Worm (Caenorhabditis elegans) whole organism, L1 larva: ENCODE measurements around the gene wht-3.

ENCODE experiments used
- C16A3.4 ChIP-seq: fragments of 150-350 bp; optimal IDR thresholded peaks from 2 replicates; lab custom pipeline; 2014; ENCODE audit warnings: missing biosample characterization, missing genetic modification characterization
- F16B12.6 ChIP-seq: fragments of 150-350 bp; optimal IDR thresholded peaks from 2 replicates; lab custom pipeline; 2014; ENCODE audit warnings: missing biosample characterization, missing genetic modification characterization
- Y116A8C.19 ChIP-seq: sonication (generic microtip); optimal IDR thresholded peaks from 2 replicates; lab custom pipeline; 2016; ENCODE audit warnings: missing compliant biosample characterization, missing genetic modification characterization, borderline replicate concordance
- ama-1 ChIP-seq: fragments of 150-350 bp; optimal IDR thresholded peaks from 2 replicates; lab custom pipeline; 2014
- blmp-1 ChIP-seq: fragments of 150-350 bp; optimal IDR thresholded peaks from 2 replicates; lab custom pipeline; 2014; ENCODE audit warnings: missing biosample characterization, missing genetic modification characterization
- ceh-63 ChIP-seq: fragments of 200-800 bp; sonication (Bioruptor generic); optimal IDR thresholded peaks from 2 replicates; lab custom pipeline; 2018; ENCODE audit warnings: mild to moderate bottlenecking, missing genetic modification characterization, missing compliant biosample characterization
- ceh-8 ChIP-seq: fragments of 200-800 bp; sonication (Bioruptor generic); optimal IDR thresholded peaks from 2 replicates; lab custom pipeline; 2018; ENCODE audit warnings: mild to moderate bottlenecking, missing genetic modification characterization, moderate library complexity, missing compliant biosample characterization
- ceh-88 ChIP-seq: fragments of 200-800 bp; sonication (Bioruptor generic); IDR thresholded peaks from 2 replicates; pipeline ENCODE4 v1.3.6; 2022; ENCODE audit warnings: missing genetic modification characterization, missing compliant biosample characterization
- ceh-90 ChIP-seq: sonication (generic microtip); optimal IDR thresholded peaks from 2 replicates; lab custom pipeline; 2016; ENCODE audit warnings: missing genetic modification characterization, missing compliant biosample characterization
- dpl-1 ChIP-seq, 3 experiments: fragments of 150-350 bp in 2 of 3; sonication (generic microtip) in 1 of 3; optimal IDR thresholded peaks; 2 replicates each; lab custom pipeline; 2014 to 2017; ENCODE audit warnings: missing biosample characterization in 3 of 3, missing genetic modification characterization in 3 of 3, missing genetic modification reagents in 3 of 3
- dsc-1 ChIP-seq: sonication (generic microtip); optimal IDR thresholded peaks from 2 replicates; lab custom pipeline; 2016; ENCODE audit warnings: mild to moderate bottlenecking, missing genetic modification characterization, missing compliant biosample characterization
- efl-1 ChIP-seq, 4 experiments: fragments of 150-350 bp; optimal IDR thresholded peaks in 3 of 4; peaks in 1 of 4; 1 replicate in 1 of 4; 2 replicates in 3 of 4; lab custom pipeline; 2014; ENCODE audit warnings: missing biosample characterization in 2 of 4, missing genetic modification characterization in 2 of 4, missing genetic modification reagents in 2 of 4
- efl-3 ChIP-seq: fragments of 200-800 bp; sonication (Bioruptor generic); optimal IDR thresholded peaks from 2 replicates; lab custom pipeline; 2018; ENCODE audit warnings: mild to moderate bottlenecking, missing genetic modification characterization, missing compliant biosample characterization
- egl-13 ChIP-seq: sonication (generic microtip); optimal IDR thresholded peaks from 2 replicates; lab custom pipeline; 2016; ENCODE audit warnings: missing genotype, missing genetic modification reagents, missing genetic modification characterization, missing compliant biosample characterization
- fkh-10 ChIP-seq: sonication (generic microtip); optimal IDR thresholded peaks from 2 replicates; lab custom pipeline; 2017; ENCODE audit warnings: missing biosample characterization, missing genetic modification reagents, missing genetic modification characterization
- fkh-8 ChIP-seq: sonication (generic microtip); optimal IDR thresholded peaks from 2 replicates; lab custom pipeline; 2016; ENCODE audit warnings: mild to moderate bottlenecking, missing genetic modification characterization, missing compliant biosample characterization
- grh-1 ChIP-seq: fragments of 200-800 bp; sonication (Bioruptor generic); IDR thresholded peaks from 2 replicates; pipeline ENCODE4 v1.3.6; 2022; ENCODE audit warnings: missing genetic modification reagents, missing genetic modification characterization, missing compliant biosample characterization
- hlh-17 ChIP-seq: fragments of 200-800 bp; sonication (Bioruptor generic); optimal IDR thresholded peaks from 2 replicates; lab custom pipeline; 2018; ENCODE audit warnings: missing genetic modification characterization, mild to moderate bottlenecking, missing compliant biosample characterization, moderate library complexity, borderline replicate concordance
- hlh-4 ChIP-seq: sonication (generic microtip); optimal IDR thresholded peaks from 2 replicates; lab custom pipeline; 2016; ENCODE audit warnings: mild to moderate bottlenecking, missing genetic modification characterization, missing compliant biosample characterization
- irx-1 ChIP-seq: sonication (generic microtip); optimal IDR thresholded peaks from 2 replicates; lab custom pipeline; 2016; ENCODE audit warnings: missing genetic modification characterization, missing compliant biosample characterization
- jun-1 ChIP-seq: fragments of 150-350 bp; optimal IDR thresholded peaks from 2 replicates; lab custom pipeline; 2014; ENCODE audit warnings: missing biosample characterization, missing genetic modification reagents, missing genetic modification characterization
- lin-13 ChIP-seq: fragments of 150-350 bp; optimal IDR thresholded peaks from 2 replicates; lab custom pipeline; 2014; ENCODE audit warnings: missing biosample characterization, missing genetic modification reagents, missing genetic modification characterization
- lin-14 ChIP-seq: fragments of 200-800 bp; sonication (Bioruptor generic); optimal IDR thresholded peaks from 2 replicates; lab custom pipeline; 2018; ENCODE audit warnings: mild to moderate bottlenecking, missing genetic modification characterization, moderate library complexity, missing compliant biosample characterization
- lin-15B ChIP-seq: fragments of 150-350 bp; sonication (generic microtip); optimal IDR thresholded peaks from 3 replicates; lab custom pipeline; 2014; ENCODE audit warnings: missing biosample characterization, missing genetic modification characterization
- lir-3 ChIP-seq: sonication (generic microtip); optimal IDR thresholded peaks from 2 replicates; lab custom pipeline; 2016; ENCODE audit warnings: mild to moderate bottlenecking, missing genetic modification characterization, moderate library complexity, missing compliant biosample characterization; ENCODE audit not compliant: poor library complexity
- mab-9 ChIP-seq: fragments of 200-800 bp; sonication (Bioruptor generic); IDR thresholded peaks from 2 replicates; pipeline ENCODE4 v1.3.6; 2022; ENCODE audit warnings: missing genetic modification reagents, missing genetic modification characterization, missing compliant biosample characterization
- mdl-1 ChIP-seq, 2 experiments: fragments of 150-350 bp; optimal IDR thresholded peaks; 2 replicates each; lab custom pipeline; 2014 to 2017; ENCODE audit warnings: missing biosample characterization in 2 of 2, missing genetic modification characterization in 2 of 2, inconsistent platforms in 1 of 2
- mef-2 ChIP-seq: fragments of 150-350 bp; optimal IDR thresholded peaks from 2 replicates; lab custom pipeline; 2014; ENCODE audit warnings: missing biosample characterization, missing genetic modification characterization
- mep-1 ChIP-seq: fragments of 150-350 bp; optimal IDR thresholded peaks from 2 replicates; lab custom pipeline; 2014; ENCODE audit warnings: missing biosample characterization, missing genetic modification characterization
- nhr-237 ChIP-seq: fragments of 150-350 bp; optimal IDR thresholded peaks from 2 replicates; lab custom pipeline; 2014; ENCODE audit warnings: missing biosample characterization, missing genetic modification characterization
- nhr-47 ChIP-seq: sonication (generic microtip); optimal IDR thresholded peaks from 2 replicates; lab custom pipeline; 2016; ENCODE audit warnings: mild to moderate bottlenecking, missing genetic modification characterization, moderate library complexity, missing compliant biosample characterization
- nhr-76 ChIP-seq: sonication (generic microtip); optimal IDR thresholded peaks from 2 replicates; lab custom pipeline; 2017; ENCODE audit warnings: missing biosample characterization, missing genetic modification characterization
- nhr-77 ChIP-seq: fragments of 150-350 bp; optimal IDR thresholded peaks from 2 replicates; lab custom pipeline; 2014; ENCODE audit warnings: missing biosample characterization, missing genetic modification characterization
- nhr-84 ChIP-seq: sonication (generic microtip); optimal IDR thresholded peaks from 2 replicates; lab custom pipeline; 2017; ENCODE audit warnings: missing biosample characterization, missing genetic modification characterization
- nhr-90 ChIP-seq: sonication (generic microtip); optimal IDR thresholded peaks from 2 replicates; lab custom pipeline; 2016; ENCODE audit warnings: mild to moderate bottlenecking, missing genetic modification characterization, missing compliant biosample characterization; ENCODE audit not compliant: poor library complexity
- pax-3 ChIP-seq: fragments of 200-800 bp; sonication (Bioruptor generic); optimal IDR thresholded peaks from 2 replicates; lab custom pipeline; 2018; ENCODE audit warnings: mild to moderate bottlenecking, missing genetic modification characterization, moderate library complexity, missing compliant biosample characterization
- pqm-1 ChIP-seq: sonication (generic microtip); optimal IDR thresholded peaks from 3 replicates; lab custom pipeline; 2017; ENCODE audit warnings: missing biosample characterization, missing genetic modification characterization
- rnt-1 ChIP-seq: sonication (generic microtip); optimal IDR thresholded peaks from 2 replicates; lab custom pipeline; 2016; ENCODE audit warnings: mild to moderate bottlenecking, missing genetic modification characterization, moderate library complexity, missing compliant biosample characterization
- skn-1 ChIP-seq: fragments of 150-350 bp; optimal IDR thresholded peaks from 2 replicates; lab custom pipeline; 2014; ENCODE audit warnings: missing biosample characterization, missing genetic modification characterization
- sox-4 ChIP-seq: sonication (generic microtip); optimal IDR thresholded peaks from 2 replicates; lab custom pipeline; 2016; ENCODE audit warnings: missing genetic modification characterization, missing compliant biosample characterization
- sup-37 ChIP-seq: fragments of 200-800 bp; sonication (Bioruptor generic); optimal IDR thresholded peaks from 2 replicates; lab custom pipeline; 2018; ENCODE audit warnings: mild to moderate bottlenecking, missing genetic modification characterization, missing compliant biosample characterization
- swsn-7 ChIP-seq: sonication (generic microtip); optimal IDR thresholded peaks from 2 replicates; lab custom pipeline; 2016; ENCODE audit warnings: missing genetic modification characterization, missing compliant biosample characterization
- tlp-1 ChIP-seq: fragments of 150-350 bp; optimal IDR thresholded peaks from 2 replicates; lab custom pipeline; 2014; ENCODE audit warnings: missing biosample characterization, missing genetic modification characterization
- unc-130 ChIP-seq: fragments of 150-350 bp; optimal IDR thresholded peaks from 2 replicates; lab custom pipeline; 2017; ENCODE audit warnings: missing biosample characterization, missing genetic modification characterization, inconsistent platforms
- unc-62 ChIP-seq: fragments of 150-350 bp; optimal IDR thresholded peaks from 2 replicates; lab custom pipeline; 2014; ENCODE audit warnings: missing biosample characterization, missing genetic modification reagents, missing genetic modification characterization
- unc-98 ChIP-seq: fragments of 200-800 bp; sonication (Bioruptor generic); IDR thresholded peaks from 2 replicates; pipeline ENCODE4 v1.3.6; 2022; ENCODE audit warnings: missing genetic modification characterization, missing compliant biosample characterization
- zag-1 ChIP-seq: fragments of 150-350 bp; optimal IDR thresholded peaks from 2 replicates; lab custom pipeline; 2014; ENCODE audit warnings: missing biosample characterization, missing genetic modification characterization

Gene wht-3

ce11 chrIII:4152828-4153227 is 1.4 kb upstream of the wht-3 start:
- TF ChIP-seq jun-1 (tag; lab: Kevin White, UChicago) (no peak), ceh-90 (tag; lab: Kevin White, UChicago) (no peak), efl-1 (optimal IDR thresholded peaks at IDR 0.05; lab: Kevin White, UChicago) (no peak), efl-1 (GFP tag; optimal IDR thresholded peaks at IDR 0.05 in 1 of 2; lab: Kevin White, UChicago) (peak in 1 of 2 experiments; percentile 62), lir-3 (no peak), ama-1 (peak; percentile 4)

- TF ChIP-seq lin-15B (no peak), unc-98 (GFP tag; lab: Robert Waterston, UW) (no peak), tlp-1 (tag; lab: Kevin White, UChicago) (no peak), efl-1 (optimal IDR thresholded peaks at IDR 0.05; lab: Kevin White, UChicago) (no peak), efl-1 (GFP tag; optimal IDR thresholded peaks at IDR 0.05 in 1 of 2; lab: Kevin White, UChicago) (no peak), nhr-47 (tag; lab: Kevin White, UChicago) (no peak), nhr-90 (no peak), nhr-84 (tag; lab: Kevin White, UChicago) (no peak), swsn-7 (no peak), F16B12.6 (tag; lab: Kevin White, UChicago) (no peak), nhr-237 (tag; lab: Kevin White, UChicago) (no peak), mdl-1 (tag; optimal IDR thresholded peaks at IDR 0.05; lab: Kevin White, UChicago) (no peak), pax-3 (tag; lab: Kevin White, UChicago) (no peak), fkh-10 (GFP tag; lab: Kevin White, UChicago) (no peak), dpl-1 (GFP tag; optimal IDR thresholded peaks at IDR 0.05; lab: Kevin White, UChicago) (no peak), mef-2 (tag; lab: Kevin White, UChicago) (no peak), ceh-88 (no peak), lin-14 (GFP tag; lab: Kevin White, UChicago) (no peak)
These were observed 911 bp upstream of the wht-3 start for ce11 chrIII:4152309-4152708.

DNA sequence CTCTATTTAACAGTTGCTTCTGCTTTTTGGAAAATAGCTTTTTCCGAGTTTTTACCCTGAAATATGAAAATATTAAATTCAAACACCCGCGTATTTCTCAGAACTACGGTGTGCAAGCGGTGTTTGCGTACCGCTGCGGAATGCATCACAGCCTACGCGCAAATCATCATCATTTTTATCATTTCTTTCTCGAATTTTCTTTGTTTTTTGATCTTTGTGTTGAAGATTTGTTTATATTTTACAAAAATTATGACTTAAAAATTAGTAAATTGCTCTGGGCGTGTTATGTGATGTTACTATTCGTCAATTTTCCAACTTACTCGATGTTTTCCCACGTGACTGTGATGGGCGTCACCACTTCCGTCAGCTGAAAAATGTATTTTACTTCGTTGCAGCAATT is 479 bp downstream of the wht-3 start:
- peak; percentile 45 for TF ChIP-seq blmp-1 (tag; lab: Kevin White, UChicago)
- no peak for TF ChIP-seq egl-13
- no peak for TF ChIP-seq unc-62
- TF ChIP-seq mab-9 (GFP tag; lab: Robert Waterston, UW): no peak
- no peak for TF ChIP-seq efl-3
- TF ChIP-seq jun-1 (tag; lab: Kevin White, UChicago): peak; percentile 17
- TF ChIP-seq sup-37 (GFP tag; lab: Kevin White, UChicago): no peak
- no peak for TF ChIP-seq ceh-63 (GFP tag; lab: Kevin White, UChicago)
- peak; percentile 35; the same call in 1 of the 2 replicates for TF ChIP-seq grh-1
- TF ChIP-seq ceh-88: peak; percentile 42; the same call in 1 of the 2 replicates
- TF ChIP-seq pqm-1 (tag; lab: Kevin White, UChicago): no peak
- no peak for TF ChIP-seq mef-2 (tag; lab: Kevin White, UChicago)
- TF ChIP-seq F16B12.6 (tag; lab: Kevin White, UChicago): peak; percentile 97
- peak; percentile 76 for TF ChIP-seq C16A3.4 (tag; lab: Kevin White, UChicago)
- peak; percentile 54 for TF ChIP-seq nhr-237 (tag; lab: Kevin White, UChicago)
- peak; percentile 73 for TF ChIP-seq swsn-7
- TF ChIP-seq ceh-8 (GFP tag; lab: Kevin White, UChicago): no peak
- no peak for TF ChIP-seq hlh-17 (GFP tag; lab: Kevin White, UChicago)
- peak; percentile 70 for TF ChIP-seq skn-1 (tag; lab: Kevin White, UChicago)
- TF ChIP-seq dsc-1 (tag; lab: Kevin White, UChicago): peak; percentile 58
- TF ChIP-seq nhr-77 (tag; lab: Kevin White, UChicago): peak; percentile 15
- TF ChIP-seq unc-98 (GFP tag; lab: Robert Waterston, UW): no peak
- TF ChIP-seq rnt-1 (tag; lab: Kevin White, UChicago): peak; percentile 76
- TF ChIP-seq Y116A8C.19 (tag; lab: Kevin White, UChicago): no peak
- peak; percentile 97 to 99 (median 98) for TF ChIP-seq dpl-1 (GFP tag; optimal IDR thresholded peaks at IDR 0.05; lab: Kevin White, UChicago)
- TF ChIP-seq fkh-8 (tag; lab: Kevin White, UChicago): peak; percentile 76
- TF ChIP-seq irx-1 (tag; lab: Kevin White, UChicago): peak; percentile 66
- TF ChIP-seq nhr-76: no peak
- TF ChIP-seq unc-130 (tag; lab: Kevin White, UChicago): peak; percentile 89
- TF ChIP-seq lin-13 (GFP tag; lab: Kevin White, UChicago): peak; percentile 34
- peak; percentile 50 for TF ChIP-seq pax-3 (tag; lab: Kevin White, UChicago)
- peak; percentile 29 for TF ChIP-seq sox-4
- TF ChIP-seq hlh-4 (tag; lab: Kevin White, UChicago): no peak
- TF ChIP-seq tlp-1 (tag; lab: Kevin White, UChicago): no peak
- peak; percentile 92 for TF ChIP-seq mep-1 (tag; lab: Kevin White, UChicago)
- no peak for TF ChIP-seq zag-1 (tag; lab: Kevin White, UChicago)
- TF ChIP-seq mdl-1 (tag; optimal IDR thresholded peaks at IDR 0.05; lab: Kevin White, UChicago): peak in 1 of 2 experiments; percentile 67
